Fruit fly (Drosophila melanogaster) whole organism, pupa: ENCODE data around the gene B52.

Experiments used
- CG10348 ChIP-seq: fragments of 200-800 bp; sonication (Bioruptor generic); IDR thresholded peaks from 2 replicates; pipeline ENCODE4 v1.3.6; 2022; ENCODE audit warnings: missing biosample characterization, missing genetic modification characterization
- CG12605 ChIP-seq: fragments of 200-800 bp; sonication (Bioruptor generic); IDR thresholded peaks from 2 replicates; pipeline ENCODE4 v1.3.6; 2022; ENCODE audit warnings: missing biosample characterization, missing genetic modification characterization
- CG13204 ChIP-seq: fragments of 200-800 bp; sonication (Bioruptor generic); optimal IDR thresholded peaks from 2 replicates; lab custom pipeline; 2018; ENCODE audit warnings: missing biosample characterization, mild to moderate bottlenecking, missing genetic modification characterization, moderate library complexity
- CG14655 ChIP-seq: fragments of 200-800 bp; sonication (Bioruptor generic); optimal IDR thresholded peaks from 3 replicates; lab custom pipeline; 2017; ENCODE audit warnings: mild to moderate bottlenecking, missing biosample characterization, missing genetic modification reagents, missing genetic modification characterization
- CG15710 ChIP-seq: fragments of 200-800 bp; sonication (Bioruptor generic); optimal IDR thresholded peaks from 2 replicates; lab custom pipeline; 2018; ENCODE audit warnings: missing biosample characterization, mild to moderate bottlenecking, missing genetic modification characterization, moderate library complexity
- CG17806 ChIP-seq: fragments of 200-800 bp; sonication (Bioruptor generic); optimal IDR thresholded peaks from 2 replicates; lab custom pipeline; 2018; ENCODE audit warnings: missing biosample characterization, mild to moderate bottlenecking, missing genetic modification characterization, moderate library complexity
- CG32121 ChIP-seq: fragments of 200-800 bp; sonication (Bioruptor generic); IDR thresholded peaks from 2 replicates; pipeline ENCODE4 v1.3.6; 2022; ENCODE audit warnings: missing biosample characterization, missing genetic modification characterization
- CG34367 ChIP-seq: fragments of 200-800 bp; sonication (Bioruptor generic); optimal IDR thresholded peaks from 2 replicates; lab custom pipeline; 2018; ENCODE audit warnings: missing biosample characterization, mild to moderate bottlenecking, missing genetic modification characterization
- CG4496 ChIP-seq: fragments of 200-800 bp; sonication (Bioruptor generic); IDR thresholded peaks from 3 replicates; pipeline ENCODE4 v1.3.6; 2022; ENCODE audit warnings: missing biosample characterization, missing genetic modification characterization
- CG8159 ChIP-seq: fragments of 200-800 bp; sonication (Bioruptor generic); optimal IDR thresholded peaks from 3 replicates; lab custom pipeline; 2018; ENCODE audit warnings: missing biosample characterization, mild to moderate bottlenecking, missing genetic modification characterization, moderate library complexity
- CG8301 ChIP-seq: fragments of 200-800 bp; sonication (Bioruptor generic); optimal IDR thresholded peaks from 2 replicates; lab custom pipeline; 2018; ENCODE audit warnings: missing biosample characterization, mild to moderate bottlenecking, missing genetic modification characterization
- CG9948 ChIP-seq: fragments of 200-800 bp; sonication (Bioruptor generic); optimal IDR thresholded peaks from 2 replicates; lab custom pipeline; 2018; ENCODE audit warnings: missing biosample characterization, mild to moderate bottlenecking, missing genetic modification characterization, moderate library complexity
- D1 ChIP-seq: fragments of 200-800 bp; sonication (Bioruptor generic); optimal IDR thresholded peaks from 2 replicates; lab custom pipeline; 2018; ENCODE audit warnings: missing biosample characterization, mild to moderate bottlenecking, missing genetic modification characterization, moderate library complexity
- EcR ChIP-seq: fragments of 200-800 bp; sonication (Bioruptor generic); optimal IDR thresholded peaks from 3 replicates; lab custom pipeline; 2019; ENCODE audit warnings: missing biosample characterization, missing genetic modification characterization, mild to moderate bottlenecking, moderate library complexity, missing genetic modification reagents
- Ets98B ChIP-seq: fragments of 200-800 bp; sonication (Bioruptor generic); IDR thresholded peaks from 2 replicates; pipeline ENCODE4 v1.3.6; 2022; ENCODE audit warnings: missing biosample characterization, missing genetic modification characterization
- Pif1A ChIP-seq: fragments of 200-800 bp; sonication (Bioruptor generic); optimal IDR thresholded peaks from 3 replicates; lab custom pipeline; 2016; ENCODE audit warnings: missing biosample characterization, missing genetic modification characterization
- Pif1B ChIP-seq: fragments of 200-800 bp; sonication (Bioruptor generic); optimal IDR thresholded peaks from 3 replicates; lab custom pipeline; 2016; ENCODE audit warnings: missing biosample characterization, missing genetic modification characterization
- Snoo ChIP-seq: fragments of 200-800 bp; sonication (Bioruptor generic); optimal IDR thresholded peaks from 3 replicates; lab custom pipeline; 2017; ENCODE audit warnings: missing biosample characterization, mild to moderate bottlenecking, missing genetic modification characterization, inconsistent platforms
- fd96Ca ChIP-seq: fragments of 200-800 bp; sonication (Bioruptor generic); IDR thresholded peaks from 3 replicates; pipeline ENCODE4 v1.3.6; 2022; ENCODE audit warnings: missing biosample characterization, missing genetic modification characterization
- gl ChIP-seq: fragments of 200-800 bp; sonication (Bioruptor generic); optimal IDR thresholded peaks from 2 replicates; lab custom pipeline; 2018; ENCODE audit warnings: missing biosample characterization, mild to moderate bottlenecking, missing genetic modification characterization
- rn ChIP-seq: fragments of 200-800 bp; sonication (Bioruptor generic); IDR thresholded peaks from 2 replicates; pipeline ENCODE4 v1.3.6; 2022; ENCODE audit warnings: missing biosample characterization, missing genetic modification characterization

B52 gene

DNA sequence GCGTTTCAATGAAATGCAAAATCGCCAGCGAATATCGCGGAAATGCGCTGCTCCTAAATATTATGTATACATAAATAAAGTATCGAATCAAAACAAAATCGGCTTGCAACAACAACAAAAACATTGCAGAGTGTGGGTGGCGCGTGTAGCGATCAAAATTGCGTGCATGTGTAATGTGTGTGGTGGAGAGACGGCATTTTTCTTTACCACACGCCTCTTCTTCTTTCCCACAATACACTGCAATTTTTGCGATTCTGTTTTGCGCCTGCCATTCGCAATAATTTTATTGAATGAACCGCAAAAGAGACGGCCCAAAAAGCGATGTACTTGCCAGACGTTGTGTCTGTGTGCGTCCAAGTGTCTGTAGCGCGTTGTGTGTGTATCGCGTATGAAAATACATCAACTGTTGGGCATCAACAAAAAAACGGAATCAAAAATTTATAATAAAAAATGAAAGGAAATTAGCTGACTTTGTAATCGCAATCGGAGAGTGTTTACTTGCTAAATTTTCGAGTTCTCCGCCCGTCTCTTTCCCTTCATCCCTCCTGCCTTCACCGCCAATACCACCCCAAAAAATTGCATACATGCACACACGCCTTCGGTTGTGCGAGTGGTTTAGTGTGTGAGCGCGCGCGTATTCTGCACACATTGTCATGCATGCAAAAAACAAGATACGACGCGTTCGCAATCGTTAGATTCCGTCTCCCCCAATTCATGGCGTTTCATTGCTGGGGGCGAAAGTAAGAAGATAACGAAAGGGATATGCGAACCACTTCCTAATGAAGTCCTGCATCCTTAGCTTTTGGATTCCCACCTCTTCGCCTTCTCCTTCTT lies 23.7 kb downstream of the B52 start:
- no peak for TF ChIP-seq fd96Ca
- no peak for TF ChIP-seq rn (GFP tag; lab: Robert Waterston, UW)
- TF ChIP-seq CG32121 = no peak
- TF ChIP-seq Ets98B (GFP tag; lab: Robert Waterston, UW) = no peak
- peak; percentile 21 for TF ChIP-seq Pif1B (GFP tag; lab: Kevin White, UChicago)
- TF ChIP-seq Pif1A (GFP tag; lab: Kevin White, UChicago) = no peak
- peak; percentile 2 for TF ChIP-seq CG8159 (tag; lab: Kevin White, UChicago)

DNA sequence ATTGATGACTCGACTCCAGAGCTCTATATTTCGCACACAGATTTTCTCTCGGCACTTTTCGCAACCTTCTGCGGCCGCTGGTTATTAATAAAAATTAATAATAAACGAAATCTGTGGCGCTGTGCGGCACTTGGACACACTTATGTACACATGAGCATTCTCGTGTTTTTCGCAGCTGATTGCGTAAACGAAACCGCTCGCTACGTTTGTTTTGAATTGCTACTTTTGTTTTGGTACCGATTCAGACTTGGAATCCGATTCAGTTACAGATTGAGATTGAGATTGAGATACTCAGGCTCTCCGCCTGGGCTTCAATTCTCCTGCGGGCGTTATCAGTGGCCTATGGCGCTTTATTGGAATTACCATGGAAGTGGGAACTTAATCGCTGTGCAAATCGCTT lies 24.9 kb downstream of the B52 start:
- TF ChIP-seq EcR (GFP tag; lab: Kevin White, UChicago) (no peak), Ets98B (GFP tag; lab: Robert Waterston, UW) (no peak), Pif1A (GFP tag; lab: Kevin White, UChicago) (no peak), CG8301 (tag; lab: Kevin White, UChicago) (no peak)

DNA sequence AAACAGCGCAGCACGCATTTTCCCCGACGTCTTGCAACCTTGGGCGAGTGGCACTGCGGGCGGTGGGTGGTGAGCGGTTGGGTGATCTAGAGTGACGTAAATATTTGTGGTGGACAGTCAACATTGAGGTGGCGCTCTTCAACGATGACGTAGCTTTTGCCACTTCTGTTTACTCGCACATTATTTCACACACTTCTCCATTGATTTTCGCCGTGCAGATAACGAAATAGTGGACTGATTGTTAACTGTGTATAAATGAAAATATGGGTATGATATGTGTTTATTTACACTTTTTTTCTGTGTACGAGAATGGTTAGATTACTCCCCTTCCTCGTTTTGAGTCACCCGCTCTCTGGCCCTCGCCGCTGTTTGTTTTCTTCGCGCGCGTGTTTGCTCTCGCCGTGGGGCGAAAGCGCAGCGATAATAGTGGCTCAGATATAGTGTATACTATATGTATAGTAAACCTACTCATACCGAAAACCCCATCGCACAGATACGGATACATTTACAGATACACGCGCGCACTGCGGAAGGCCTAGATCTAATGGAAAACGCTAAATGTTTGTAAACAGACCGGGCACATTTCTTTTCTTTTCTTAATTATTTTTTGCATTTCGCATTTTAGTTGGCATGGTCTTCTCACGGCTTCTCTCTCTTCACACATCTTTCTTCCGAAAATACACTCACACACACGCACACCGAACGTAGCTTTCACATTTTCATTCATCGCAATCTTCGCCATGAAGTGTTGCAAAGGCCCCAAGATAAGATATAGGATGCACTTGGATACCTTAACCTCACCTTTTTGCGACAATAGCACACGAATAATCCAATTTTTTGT lies 25.5 kb downstream of the B52 start, which contains the start of gene omd:
Gene omd (minus strand): TSS at position 840 of the 841 bp plus-strand sequence.
- TF ChIP-seq Ets98B (GFP tag; lab: Robert Waterston, UW) (peak; percentile 54; the same call in 1 of the 2 replicates), CG32121 (peak; percentile 23; the same call in 1 of the 2 replicates), CG13204 (GFP tag; lab: Kevin White, UChicago) (no peak), CG12605 (no peak), CG14655 (no peak), Pif1A (GFP tag; lab: Kevin White, UChicago) (peak; percentile 17), Snoo (tag; lab: Kevin White, UChicago) (no peak), CG34367 (tag; lab: Kevin White, UChicago) (peak; percentile 12), fd96Ca (peak; percentile 67; the same call in 1 of the 3 replicates), CG15710 (no peak), D1 (no peak), CG8159 (tag; lab: Kevin White, UChicago) (no peak), CG4496 (peak; percentile 59; the same call in 1 of the 3 replicates), CG9948 (tag; lab: Kevin White, UChicago) (no peak)
- TF ChIP-seq, all 21 proteins: peak for 6

DNA sequence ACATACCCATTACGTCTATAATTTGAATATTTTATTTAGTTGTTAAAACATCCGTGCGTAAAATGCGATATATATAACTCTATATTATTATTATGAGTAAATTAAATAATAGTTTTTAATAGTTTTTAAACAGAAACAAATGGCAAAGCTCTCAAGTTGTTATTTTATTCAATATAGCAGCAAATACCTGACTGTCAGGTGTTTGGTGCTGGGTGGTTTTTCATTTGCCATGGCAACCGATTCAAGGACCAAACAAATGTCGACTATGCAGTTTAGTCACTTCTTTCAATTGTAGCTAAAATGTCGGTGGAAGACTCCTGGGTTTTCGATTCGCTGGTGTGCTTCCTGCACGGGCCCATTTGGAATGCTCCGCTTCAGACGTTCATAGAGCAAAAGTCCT lies 32.6 kb downstream of the B52 start, which contains the start of gene CG14367:
Gene CG14367 (plus strand): TSS at position 301 of the 400 bp plus-strand sequence.
- TF ChIP-seq fd96Ca (no peak), CG13204 (GFP tag; lab: Kevin White, UChicago) (no peak)

DNA sequence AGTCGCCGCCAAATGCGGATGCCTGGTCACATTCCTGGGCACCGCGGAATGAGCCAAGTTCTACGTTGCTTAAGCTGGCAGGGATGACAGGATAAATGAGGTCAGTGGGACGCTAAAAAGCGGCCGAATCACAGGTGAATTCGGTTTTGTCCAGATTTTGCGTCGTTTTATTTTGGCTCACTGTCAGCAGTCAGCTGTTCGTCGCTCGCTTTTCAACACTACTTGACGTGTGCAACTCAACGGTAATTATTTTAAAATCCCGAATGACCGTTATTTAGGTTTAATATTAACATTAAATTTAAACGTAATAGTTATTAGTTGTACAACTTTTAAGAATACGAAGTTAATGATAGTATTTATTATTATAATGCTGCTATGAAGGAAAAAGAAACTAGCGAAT lies 38.2 kb downstream of the B52 start:
- TF ChIP-seq CG8159 (tag; lab: Kevin White, UChicago) (no peak), Snoo (tag; lab: Kevin White, UChicago) (no peak), D1 (no peak), CG34367 (tag; lab: Kevin White, UChicago) (no peak), CG8301 (tag; lab: Kevin White, UChicago) (no peak), CG17806 (no peak), Pif1B (GFP tag; lab: Kevin White, UChicago) (no peak), rn (GFP tag; lab: Robert Waterston, UW) (no peak), CG13204 (GFP tag; lab: Kevin White, UChicago) (no peak), CG10348 (GFP tag; lab: Robert Waterston, UW) (no peak)

DNA sequence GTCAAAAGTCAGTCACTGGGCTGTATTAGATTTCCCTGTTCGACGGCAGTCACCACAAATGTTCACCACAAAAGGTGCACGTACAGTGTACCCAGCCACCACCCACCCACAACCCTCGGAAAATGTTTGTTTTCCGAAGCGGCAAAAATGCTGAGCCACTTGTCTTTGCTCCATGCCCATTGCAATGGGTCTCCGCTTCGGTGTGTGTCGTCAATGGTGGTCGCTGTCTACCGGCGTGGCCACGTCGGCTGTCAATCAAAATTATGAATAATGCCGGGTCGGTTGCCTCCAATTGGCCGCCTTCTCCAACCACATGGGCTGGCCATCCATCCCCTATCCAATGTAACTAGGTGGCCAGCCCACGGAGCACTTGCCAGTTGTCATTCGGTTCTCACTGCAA lies 39.1 kb downstream of the B52 start, which contains the start of gene ninaB:
Gene ninaB (plus strand): TSS at position 374 of the 400 bp plus-strand sequence.
- TF ChIP-seq CG32121 (no peak), Ets98B (GFP tag; lab: Robert Waterston, UW) (no peak), gl (tag; lab: Kevin White, UChicago) (no peak), CG15710 (no peak), CG10348 (GFP tag; lab: Robert Waterston, UW) (no peak), CG9948 (tag; lab: Kevin White, UChicago) (no peak), D1 (no peak), CG14655 (no peak), Pif1B (GFP tag; lab: Kevin White, UChicago) (no peak), rn (GFP tag; lab: Robert Waterston, UW) (no peak), CG8301 (tag; lab: Kevin White, UChicago) (no peak), CG34367 (tag; lab: Kevin White, UChicago) (no peak), CG12605 (no peak), CG8159 (tag; lab: Kevin White, UChicago) (no peak), Pif1A (GFP tag; lab: Kevin White, UChicago) (no peak), CG4496 (no peak), EcR (GFP tag; lab: Kevin White, UChicago) (no peak), Snoo (tag; lab: Kevin White, UChicago) (no peak)
